Worm (Caenorhabditis elegans) whole organism, late embryonic: Measurements from ENCODE around the gene soc-1.
A peak's percentile ranks its signal among the peaks of the same experiment; 100 is the strongest.

Source experiments
- C08G9.2 ChIP-seq: sonication (generic microtip); optimal IDR thresholded peaks from 2 replicates; lab custom pipeline; 2016; ENCODE audit warnings: mild to moderate bottlenecking, missing genetic modification characterization, moderate library complexity, missing compliant biosample characterization
- C38D4.7 ChIP-seq: fragments of 200-800 bp; sonication (Bioruptor generic); optimal IDR thresholded peaks from 2 replicates; lab custom pipeline; 2018; ENCODE audit warnings: mild to moderate bottlenecking, missing genetic modification characterization, moderate library complexity, missing compliant biosample characterization
- F13H6.1 ChIP-seq: sonication (generic microtip); optimal IDR thresholded peaks from 2 replicates; lab custom pipeline; 2016; ENCODE audit warnings: missing genetic modification characterization, missing compliant biosample characterization
- K02D7.2 ChIP-seq: sonication (generic microtip); optimal IDR thresholded peaks from 2 replicates; lab custom pipeline; 2017; ENCODE audit warnings: mild to moderate bottlenecking, missing genetic modification characterization, missing compliant biosample characterization
- K09A11.1 ChIP-seq: sonication (generic microtip); optimal IDR thresholded peaks from 2 replicates; lab custom pipeline; 2017; ENCODE audit warnings: antibody characterized with exemption, mild to moderate bottlenecking, missing genetic modification characterization, missing compliant biosample characterization; ENCODE audit not compliant: insufficient read depth
- T23F11.4 ChIP-seq: fragments of 200-800 bp; sonication (Bioruptor generic); optimal IDR thresholded peaks from 2 replicates; lab custom pipeline; 2018; ENCODE audit warnings: mild to moderate bottlenecking, missing genetic modification characterization, missing compliant biosample characterization
- Y22D7AL.16 ChIP-seq: sonication (generic microtip); optimal IDR thresholded peaks from 2 replicates; lab custom pipeline; 2016; ENCODE audit warnings: missing genetic modification characterization, missing compliant biosample characterization
- ama-1 ChIP-seq: fragments of 150-350 bp; optimal IDR thresholded peaks from 2 replicates; lab custom pipeline; 2014
- ceh-18 ChIP-seq: sonication (generic microtip); optimal IDR thresholded peaks from 2 replicates; lab custom pipeline; 2016; ENCODE audit warnings: missing genetic modification characterization, missing compliant biosample characterization
- ceh-24 ChIP-seq: sonication (generic microtip); optimal IDR thresholded peaks from 2 replicates; lab custom pipeline; 2016; ENCODE audit warnings: mild to moderate bottlenecking, missing genetic modification characterization, missing compliant biosample characterization
- ceh-30 ChIP-seq: fragments of 150-350 bp; optimal IDR thresholded peaks from 2 replicates; lab custom pipeline; 2014; ENCODE audit warnings: missing biosample characterization, missing genetic modification characterization
- ceh-34 ChIP-seq: sonication (generic microtip); optimal IDR thresholded peaks from 2 replicates; lab custom pipeline; 2016; ENCODE audit warnings: mild to moderate bottlenecking, missing genetic modification characterization, missing compliant biosample characterization
- ceh-45 ChIP-seq: fragments of 200-800 bp; sonication (Bioruptor generic); IDR thresholded peaks from 2 replicates; pipeline ENCODE4 v1.3.6; 2022; ENCODE audit warnings: missing genetic modification reagents, missing genetic modification characterization, missing compliant biosample characterization
- ceh-6 ChIP-seq: fragments of 200-800 bp; sonication (Bioruptor generic); optimal IDR thresholded peaks from 2 replicates; lab custom pipeline; 2018; ENCODE audit warnings: mild to moderate bottlenecking, missing genetic modification characterization, missing compliant biosample characterization
- dmd-4 ChIP-seq: sonication (generic microtip); optimal IDR thresholded peaks from 2 replicates; lab custom pipeline; 2016; ENCODE audit warnings: borderline replicate concordance, missing genetic modification characterization, missing compliant biosample characterization
- dve-1 ChIP-seq: sonication (generic microtip); optimal IDR thresholded peaks from 2 replicates; lab custom pipeline; 2017; ENCODE audit warnings: antibody characterized with exemption, mild to moderate bottlenecking, missing genetic modification characterization, missing compliant biosample characterization
- elt-2 ChIP-seq: sonication (generic microtip); optimal IDR thresholded peaks from 2 replicates; lab custom pipeline; 2016; ENCODE audit warnings: missing genetic modification reagents, missing genetic modification characterization, missing compliant biosample characterization
- elt-4 ChIP-seq: sonication (generic microtip); optimal IDR thresholded peaks from 2 replicates; lab custom pipeline; 2016; ENCODE audit warnings: missing genetic modification characterization, missing compliant biosample characterization
- gmeb-2 ChIP-seq: sonication (generic microtip); optimal IDR thresholded peaks from 2 replicates; lab custom pipeline; 2016; ENCODE audit warnings: missing genetic modification characterization, inconsistent platforms, missing compliant biosample characterization
- hlh-30 ChIP-seq: sonication (generic microtip); optimal IDR thresholded peaks from 2 replicates; lab custom pipeline; 2017; ENCODE audit warnings: antibody characterized with exemption, missing genetic modification characterization, missing compliant biosample characterization; ENCODE audit not compliant: insufficient read depth
- hlh-6 ChIP-seq: sonication (generic microtip); optimal IDR thresholded peaks from 2 replicates; lab custom pipeline; 2016; ENCODE audit warnings: missing genotype, missing genetic modification characterization, missing compliant biosample characterization
- lim-6 ChIP-seq: sonication (generic microtip); optimal IDR thresholded peaks from 2 replicates; lab custom pipeline; 2016; ENCODE audit warnings: missing genetic modification characterization, missing compliant biosample characterization
- lin-11 ChIP-seq: fragments of 200-800 bp; sonication (Bioruptor generic); optimal IDR thresholded peaks from 2 replicates; lab custom pipeline; 2018; ENCODE audit warnings: mild to moderate bottlenecking, missing genetic modification characterization, missing compliant biosample characterization
- madf-2 ChIP-seq: sonication (generic microtip); optimal IDR thresholded peaks from 2 replicates; lab custom pipeline; 2017; ENCODE audit warnings: missing genetic modification characterization, missing compliant biosample characterization
- mec-3 ChIP-seq: sonication (generic microtip); optimal IDR thresholded peaks from 2 replicates; lab custom pipeline; 2016; ENCODE audit warnings: borderline replicate concordance, missing genetic modification characterization, missing compliant biosample characterization
- nfya-1 ChIP-seq: sonication (generic microtip); optimal IDR thresholded peaks from 2 replicates; lab custom pipeline; 2017; ENCODE audit warnings: missing genetic modification characterization, mild to moderate bottlenecking, missing compliant biosample characterization, antibody characterized with exemption, moderate library complexity
- nhr-11 ChIP-seq: fragments of 150-350 bp; optimal IDR thresholded peaks from 2 replicates; lab custom pipeline; 2014; ENCODE audit warnings: missing biosample characterization, missing genetic modification characterization
- nhr-232 ChIP-seq: sonication (generic microtip); optimal IDR thresholded peaks from 2 replicates; lab custom pipeline; 2016; ENCODE audit warnings: missing genetic modification characterization, missing compliant biosample characterization
- pag-3 ChIP-seq: sonication (generic microtip); optimal IDR thresholded peaks from 2 replicates; lab custom pipeline; 2016; ENCODE audit warnings: missing compliant biosample characterization, missing genetic modification characterization, borderline replicate concordance
- pax-1 ChIP-seq: fragments of 150-350 bp; optimal IDR thresholded peaks from 2 replicates; lab custom pipeline; 2014; ENCODE audit warnings: missing biosample characterization, missing genetic modification characterization
- pros-1 ChIP-seq: fragments of 150-350 bp; optimal IDR thresholded peaks from 2 replicates; lab custom pipeline; 2014; ENCODE audit warnings: missing biosample characterization, missing genetic modification reagents, missing genetic modification characterization
- rnt-1 ChIP-seq: sonication (generic microtip); optimal IDR thresholded peaks from 2 replicates; lab custom pipeline; 2016; ENCODE audit warnings: missing genetic modification characterization, missing compliant biosample characterization
- sdc-2 ChIP-seq: sonication (generic microtip); optimal IDR thresholded peaks from 2 replicates; lab custom pipeline; 2016; ENCODE audit warnings: missing genotype, missing genetic modification characterization, missing compliant biosample characterization
- sox-2 ChIP-seq: fragments of 200-800 bp; sonication (Bioruptor generic); IDR thresholded peaks from 2 replicates; pipeline ENCODE4 v1.3.6; 2022; ENCODE audit warnings: missing genetic modification reagents, missing genetic modification characterization, missing compliant biosample characterization
- sox-4 ChIP-seq: sonication (generic microtip); optimal IDR thresholded peaks from 2 replicates; lab custom pipeline; 2017; ENCODE audit warnings: mild to moderate bottlenecking, missing genetic modification characterization, inconsistent platforms, missing compliant biosample characterization
- ttx-3 ChIP-seq: sonication (generic microtip); optimal IDR thresholded peaks from 2 replicates; lab custom pipeline; 2016; ENCODE audit warnings: missing genetic modification reagents, missing genetic modification characterization, missing compliant biosample characterization
- unc-42 ChIP-seq: sonication (generic microtip); optimal IDR thresholded peaks from 2 replicates; lab custom pipeline; 2016; ENCODE audit warnings: missing genotype, missing genetic modification characterization, missing compliant biosample characterization
- unc-86 ChIP-seq: sonication (generic microtip); optimal IDR thresholded peaks from 2 replicates; lab custom pipeline; 2016; ENCODE audit warnings: missing genetic modification characterization, missing compliant biosample characterization
- ztf-16 ChIP-seq: sonication (generic microtip); optimal IDR thresholded peaks from 2 replicates; lab custom pipeline; 2017; ENCODE audit warnings: missing genetic modification characterization, missing compliant biosample characterization

The soc-1 gene

ce11 chrV:4676092-4676491 lies 33.3 kb downstream of the soc-1 start, which contains the start of gene K03B4.6:
Gene K03B4.6 (minus strand): TSS chrV:4676192.
- TF ChIP-seq ceh-45 (no peak), ceh-30 (no peak), ceh-34 (tag; lab: Kevin White, UChicago) (no peak), ztf-16 (no peak), C38D4.7 (GFP tag; lab: Kevin White, UChicago) (no peak), sox-2 (GFP tag; lab: Robert Waterston, UW) (no peak), dmd-4 (tag; lab: Kevin White, UChicago) (no peak), nhr-232 (tag; lab: Kevin White, UChicago) (no peak), rnt-1 (tag; lab: Kevin White, UChicago) (no peak), unc-86 (no peak), nhr-11 (tag; lab: Kevin White, UChicago) (no peak), pag-3 (tag; lab: Kevin White, UChicago) (no peak), elt-2 (no peak), elt-4 (no peak), ceh-6 (GFP tag; lab: Kevin White, UChicago) (no peak), ceh-18 (tag; lab: Kevin White, UChicago) (no peak)

ce11 chrV:4676812-4677211 lies 34.1 kb downstream of the soc-1 start:
- peak; percentile 65 for TF ChIP-seq nfya-1
- TF ChIP-seq elt-2: no peak

ce11 chrV:4681670-4682069 lies 38.9 kb downstream of the soc-1 start, which contains the start of gene K03B4.4:
Gene K03B4.4 (plus strand): TSS chrV:4681970.
- no peak for TF ChIP-seq F13H6.1 (tag; lab: Kevin White, UChicago)
- TF ChIP-seq sox-4 (tag; lab: Kevin White, UChicago): no peak
- no peak for TF ChIP-seq lin-11 (tag; lab: Kevin White, UChicago)
- TF ChIP-seq gmeb-2: no peak
- TF ChIP-seq C38D4.7 (GFP tag; lab: Kevin White, UChicago): no peak
- TF ChIP-seq elt-2: no peak
- TF ChIP-seq C08G9.2 (tag; lab: Kevin White, UChicago): no peak
- no peak for TF ChIP-seq pag-3 (tag; lab: Kevin White, UChicago)
- TF ChIP-seq rnt-1 (tag; lab: Kevin White, UChicago): no peak
- TF ChIP-seq pros-1 (tag; lab: Kevin White, UChicago): no peak
- TF ChIP-seq unc-42 (tag; lab: Kevin White, UChicago): no peak
- no peak for TF ChIP-seq dve-1 (tag; lab: Kevin White, UChicago)
- no peak for TF ChIP-seq T23F11.4 (GFP tag; lab: Kevin White, UChicago)
- no peak for TF ChIP-seq elt-4
- no peak for TF ChIP-seq pax-1 (tag; lab: Kevin White, UChicago)
- TF ChIP-seq K02D7.2 (tag; lab: Kevin White, UChicago): no peak
- TF ChIP-seq sdc-2: no peak
- TF ChIP-seq unc-86: no peak

ce11 chrV:4684137-4684536 lies 41.4 kb downstream of the soc-1 start:
- no peak for TF ChIP-seq nhr-11 (tag; lab: Kevin White, UChicago)
- no peak for TF ChIP-seq ztf-16
- peak; percentile 74 for TF ChIP-seq dve-1 (tag; lab: Kevin White, UChicago)

- TF ChIP-seq lim-6 (tag; lab: Kevin White, UChicago) (no peak), hlh-30 (tag; lab: Kevin White, UChicago) (peak; percentile 82), madf-2 (no peak), nfya-1 (peak; percentile 33), ama-1 (lab: Kevin White, UChicago) (no peak), gmeb-2 (no peak), K02D7.2 (tag; lab: Kevin White, UChicago) (no peak), ceh-24 (tag; lab: Kevin White, UChicago) (no peak), ceh-30 (no peak), hlh-6 (tag; lab: Kevin White, UChicago) (no peak), ttx-3 (tag; lab: Kevin White, UChicago) (no peak), ceh-45 (no peak), mec-3 (tag; lab: Kevin White, UChicago) (no peak), K09A11.1 (tag; lab: Kevin White, UChicago) (no peak), Y22D7AL.16 (tag; lab: Kevin White, UChicago) (no peak)
These were observed 44.1 kb downstream of the soc-1 start, which contains the start of gene taf-10 for ce11 chrV:4686680-4687470. Gene taf-10 (plus strand): TSS chrV:4687103.
